Fruit fly (Drosophila melanogaster) S2 (cell line): Measurements from ENCODE around the gene CG16964.

ENCODE experiments used
- CG8478 ChIP-seq: fragments of >200 bp; optimal IDR thresholded peaks from 2 replicates; lab custom pipeline; 2018
- CTCF ChIP-seq, 2 experiments: fragments of >200 bp; optimal IDR thresholded peaks; 2 replicates each; lab custom pipeline; 2018

DNA sequence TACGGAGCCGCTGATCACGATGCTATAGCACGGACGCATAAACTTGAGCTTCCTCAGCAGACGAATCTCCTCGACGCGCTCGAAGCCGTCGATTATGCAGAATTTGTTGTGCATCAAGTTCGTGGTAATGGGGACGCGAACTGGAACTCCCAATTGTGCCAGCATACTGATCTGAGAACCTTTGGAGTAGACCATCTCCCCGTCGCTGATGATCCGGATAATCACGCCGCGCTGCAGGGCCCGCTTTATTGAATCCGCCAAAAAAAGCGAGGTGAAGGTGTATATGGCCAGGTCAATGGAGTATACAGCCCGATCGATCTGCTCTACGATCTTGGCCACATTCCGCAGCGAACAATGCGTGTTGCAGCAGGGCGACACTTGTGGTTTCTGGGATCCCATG is 41.5 kb downstream of the CG16964 start:
- no peak for TF ChIP-seq CTCF (optimal IDR thresholded peaks at IDR 0.05; lab: Kevin White, UChicago)
- no peak for TF ChIP-seq CG8478 (lab: Kevin White, UChicago)
